Fruit fly (Drosophila melanogaster): ENCODE measurements around the gene CG46435.

Gene CG46435

DNA sequence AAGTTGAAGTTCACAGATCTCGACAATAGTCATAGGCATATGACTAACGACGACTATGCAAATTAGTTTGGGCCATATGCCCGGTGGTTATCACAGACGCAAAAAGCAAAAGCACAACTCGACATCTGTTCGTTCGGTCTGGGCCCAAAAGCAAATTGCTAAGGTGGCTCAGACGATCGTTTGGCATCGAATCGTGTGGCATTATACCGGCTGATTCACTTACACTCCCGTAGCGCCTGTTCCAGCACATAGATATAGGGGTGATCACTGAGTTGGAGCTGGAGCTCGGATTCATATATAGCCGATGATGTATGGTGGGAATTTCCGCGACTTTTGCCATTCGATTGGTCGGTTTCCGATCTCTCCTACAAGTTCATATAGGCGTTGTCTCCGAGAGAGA, 21.2 kb downstream of the CG46435 start (continued):
- TF ChIP-seq CG7987 (GFP tag; optimal IDR thresholded peaks at IDR 0.05) (no peak), CG13894 (tag; optimal IDR thresholded peaks at IDR 0.05) (peak; percentile 100), cad (GFP tag; optimal IDR thresholded peaks at IDR 0.05) (no peak), nerfin-1 (tag; optimal IDR thresholded peaks at IDR 0.05) (no peak), CG12299 (tag; optimal IDR thresholded peaks at IDR 0.05) (no peak), salm (tag; optimal IDR thresholded peaks at IDR 0.05) (no peak), CG12769 (tag; optimal IDR thresholded peaks at IDR 0.05) (peak; percentile 75), CG16779 (GFP tag; IDR thresholded peaks at IDR 0.05) (no peak), chinmo (GFP tag; IDR thresholded peaks at IDR 0.05; ENCODE audit: partially characterized antibody) (peak; percentile 69; the same call in 1 of the 4 replicates), nerfin-2 (GFP tag; IDR thresholded peaks at IDR 0.05; ENCODE audit: partially characterized antibody) (no peak), CG10274 (GFP tag; optimal IDR thresholded peaks at IDR 0.05) (no peak), peb (GFP tag; IDR thresholded peaks at IDR 0.05) (no peak), Fer2 (tag; optimal IDR thresholded peaks at IDR 0.05) (no peak), CG9932 (GFP tag; IDR thresholded peaks at IDR 0.05) (no peak), CG2678 (tag; optimal IDR thresholded peaks at IDR 0.05) (no peak), CG14667 (GFP tag; IDR thresholded peaks at IDR 0.05) (no peak), CG11696 (GFP tag; IDR thresholded peaks at IDR 0.05) (no peak), wor (GFP tag; IDR thresholded peaks at IDR 0.05) (no peak), D (optimal IDR thresholded peaks at IDR 0.05) (peak; percentile 20), D (GFP tag; optimal IDR thresholded peaks at IDR 0.05) (no peak), CG13123 (GFP tag; optimal IDR thresholded peaks at IDR 0.05) (no peak), Bgb (GFP tag; IDR thresholded peaks at IDR 0.05; ENCODE audit: partially characterized antibody) (no peak), CG6175 (GFP tag; IDR thresholded peaks at IDR 0.05) (0 out of 3 replicates have a peak, but pooled peaks have one; percentile 34), YL-1 (GFP tag; optimal IDR thresholded peaks at IDR 0.05) (no peak), Myb (GFP tag; optimal IDR thresholded peaks at IDR 0.05) (no peak), CG12659 (GFP tag; optimal IDR thresholded peaks at IDR 0.05) (no peak), grau (tag; optimal IDR thresholded peaks at IDR 0.05) (no peak), Chrac-16 (GFP tag; optimal IDR thresholded peaks at IDR 0.05) (no peak), sd (tag; optimal IDR thresholded peaks at IDR 0.05) (no peak), CG1529 (GFP tag; optimal IDR thresholded peaks at IDR 0.05) (no peak), eve (GFP tag; optimal IDR thresholded peaks at IDR 0.05) (no peak), zf30C (GFP tag; optimal IDR thresholded peaks at IDR 0.05) (no peak), abd-A (tag; optimal IDR thresholded peaks at IDR 0.05) (peak; percentile 31), CG7271 (tag; optimal IDR thresholded peaks at IDR 0.05) (no peak), tio (GFP tag; optimal IDR thresholded peaks at IDR 0.05) (no peak), CG10543 (GFP tag; optimal IDR thresholded peaks at IDR 0.05) (peak; percentile 3), E2f2 (GFP tag; IDR thresholded peaks at IDR 0.05) (no peak), Ets97D (GFP tag; optimal IDR thresholded peaks at IDR 0.05) (no peak), unpg (GFP tag; optimal IDR thresholded peaks at IDR 0.05) (no peak), CG9727 (GFP tag; optimal IDR thresholded peaks at IDR 0.05) (no peak), wdn (GFP tag; IDR thresholded peaks at IDR 0.05) (no peak), phol (tag; optimal IDR thresholded peaks at IDR 0.05) (no peak), CG2889 (GFP tag; IDR thresholded peaks at IDR 0.05) (no peak), zen2 (GFP tag; IDR thresholded peaks at IDR 0.05; ENCODE audit: partially characterized antibody) (no peak), CG4730 (GFP tag; IDR thresholded peaks at IDR 0.05) (no peak), CG5245 (GFP tag; optimal IDR thresholded peaks at IDR 0.05) (no peak), CG8944 (GFP tag; optimal IDR thresholded peaks at IDR 0.05) (no peak), HLH54F (GFP tag; optimal IDR thresholded peaks at IDR 0.05) (no peak), CG18262 (tag; optimal IDR thresholded peaks at IDR 0.05) (no peak), CG1792 (GFP tag; optimal IDR thresholded peaks at IDR 0.05) (no peak), knrl (GFP tag; IDR thresholded peaks at IDR 0.05; ENCODE audit: partially characterized antibody) (no peak), E2f1 (GFP tag; IDR thresholded peaks at IDR 0.05) (no peak)

Data from whole organism, embryonic.